Worm (Caenorhabditis elegans) whole organism, young adult: ENCODE data around the gene sec-16A.2.

Experiments used
- F39B2.1 ChIP-seq: fragments of 200-800 bp; sonication (Bioruptor generic); IDR thresholded peaks from 2 replicates; pipeline ENCODE4 v1.3.6; 2022; ENCODE audit warnings: missing genetic modification reagents, missing genetic modification characterization, missing compliant biosample characterization
- lin-26 ChIP-seq: fragments of 200-800 bp; sonication (Bioruptor generic); IDR thresholded peaks from 2 replicates; pipeline ENCODE4 v1.3.6; 2022; ENCODE audit warnings: missing genetic modification reagents, missing genetic modification characterization, missing compliant biosample characterization
- pha-4 ChIP-seq: fragments of 150-350 bp; sonication (generic microtip); optimal IDR thresholded peaks from 2 replicates; lab custom pipeline; 2014; ENCODE audit warnings: missing biosample characterization, missing genetic modification reagents, missing genetic modification characterization
- snpc-4 ChIP-seq, 5 experiments: fragments of 150-350 bp in 1 of 5; sonication (generic microtip) in 4 of 5; optimal IDR thresholded peaks; 2 replicates each; lab custom pipeline; 2014 to 2018; ENCODE audit warnings: missing genetic modification characterization in 5 of 5, missing biosample characterization in 3 of 5, antibody characterized with exemption in 2 of 5, mild to moderate bottlenecking in 2 of 5, missing compliant biosample characterization in 2 of 5, missing genotype in 2 of 5, moderate library complexity in 2 of 5, missing genetic modification reagents in 1 of 5

DNA sequence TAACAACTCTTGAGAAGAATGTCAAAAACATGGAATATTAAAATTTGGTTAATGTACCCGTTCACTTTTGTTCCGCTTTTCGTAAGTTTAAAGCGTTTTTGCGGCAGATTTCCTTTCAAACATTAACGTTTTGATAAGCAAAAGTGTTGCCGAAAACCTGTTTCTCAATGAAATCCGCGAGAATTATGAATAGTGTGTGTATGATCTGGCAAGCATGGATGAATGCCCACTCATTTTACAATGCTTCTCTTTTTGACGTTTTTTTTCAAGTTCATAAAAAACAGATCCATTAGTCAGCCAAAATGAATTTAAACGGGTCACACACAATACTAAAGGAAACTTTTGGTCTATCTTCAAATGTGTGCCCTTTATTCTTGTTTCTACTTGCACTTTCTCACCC lies 3.0 kb upstream of the sec-16A.2 start:
- TF ChIP-seq F39B2.1 (GFP tag; lab: Robert Waterston, UW) (no peak), snpc-4 (GFP tag; optimal IDR thresholded peaks at IDR 0.05; lab: Kevin White, UChicago) (no peak), snpc-4 (tag; optimal IDR thresholded peaks at IDR 0.05; lab: Kevin White, UChicago) (no peak), pha-4 (no peak), lin-26 (no peak)
